Worm (Caenorhabditis elegans): ENCODE measurements around the gene str-101.

- TF ChIP-seq ztf-29 (GFP tag; IDR thresholded peaks at IDR 0.05): no peak
- no peak for TF ChIP-seq T22C8.4 (GFP tag; IDR thresholded peaks at IDR 0.05)
- no peak for TF ChIP-seq klf-2 (GFP tag; conservative IDR thresholded peaks at IDR 0.05)
- TF ChIP-seq flt-1 (GFP tag; IDR thresholded peaks at IDR 0.05): no peak
- TF ChIP-seq med-1 (GFP tag; optimal IDR thresholded peaks at IDR 0.05; ENCODE audit: insufficient read depth): no peak
- no peak for TF ChIP-seq tab-1 (GFP tag; IDR thresholded peaks at IDR 0.05)
Measured at ce11 chrV:15666718-15667117, 45.1 kb downstream of the str-101 start.

Data from whole organism, midembryonic.